Fruit fly (Drosophila melanogaster): ENCODE results near the gene CG10163.
A peak's percentile ranks its signal among the peaks of the same experiment; 100 is the strongest.

The CG10163 gene

DNA sequence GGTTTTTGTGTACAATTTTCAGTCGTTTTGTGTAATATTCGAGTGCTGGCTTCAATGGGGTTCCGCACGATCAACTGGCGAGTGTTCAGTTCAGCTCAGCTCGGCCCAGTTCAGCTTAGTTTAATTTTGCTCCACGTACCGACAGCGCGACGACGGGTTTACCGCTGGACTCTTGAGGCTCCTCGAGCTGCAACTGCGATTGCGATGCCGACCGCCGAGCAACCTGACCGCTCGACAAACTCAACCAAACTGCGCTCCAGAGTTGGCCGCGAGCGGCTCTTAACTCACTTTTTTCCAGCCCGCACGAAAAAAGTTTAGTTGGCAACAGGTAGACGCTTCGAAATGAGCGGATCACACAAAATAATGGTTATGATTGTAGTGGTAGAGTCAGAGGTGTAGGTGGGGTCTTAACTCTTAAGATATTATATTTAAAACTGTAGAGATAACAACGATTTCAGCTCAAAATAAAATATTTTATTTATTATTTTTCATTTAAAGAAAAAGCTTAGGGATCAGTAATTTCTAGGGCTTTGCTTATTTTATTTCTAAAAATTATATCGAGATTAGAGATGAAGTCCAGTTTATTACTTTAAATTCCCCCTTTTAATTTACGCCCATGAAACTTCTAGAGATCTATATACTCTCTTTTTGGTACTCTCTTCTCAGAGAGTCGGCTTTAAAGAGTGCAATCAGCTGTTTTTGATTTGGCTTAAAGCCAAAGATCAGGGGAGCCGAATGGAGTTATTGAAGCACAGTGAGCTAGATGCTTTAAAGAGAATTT is 2.0 kb downstream of the CG10163 start, which contains the start of gene Best2 (continued):
- TF ChIP-seq Poxn (GFP tag; IDR thresholded peaks at IDR 0.05) = peak; percentile 77
- TF ChIP-seq chm (GFP tag; IDR thresholded peaks at IDR 0.05) = peak; percentile 67
- peak; percentile 79 for TF ChIP-seq Nf-YA (GFP tag; IDR thresholded peaks at IDR 0.05)
- TF ChIP-seq CG31441 (GFP tag; IDR thresholded peaks at IDR 0.05) = peak; percentile 88
- TF ChIP-seq crc (GFP tag; optimal IDR thresholded peaks at IDR 0.05) = peak; percentile 61
- TF ChIP-seq ERR (GFP tag; optimal IDR thresholded peaks at IDR 0.05) = peak; percentile 58
- no peak for TF ChIP-seq CG1603 (tag; optimal IDR thresholded peaks at IDR 0.05)
- TF ChIP-seq run (tag; optimal IDR thresholded peaks at IDR 0.05) = peak; percentile 48
- peak; percentile 77 for TF ChIP-seq CG5953 (GFP tag; IDR thresholded peaks at IDR 0.05)
- peak; percentile 81 for TF ChIP-seq CG17359 (tag; optimal IDR thresholded peaks at IDR 0.05)
- no peak for TF ChIP-seq nerfin-2 (GFP tag; IDR thresholded peaks at IDR 0.05; ENCODE audit: partially characterized antibody)
- peak; percentile 35 for TF ChIP-seq CG4617 (GFP tag; optimal IDR thresholded peaks at IDR 0.05; ENCODE audit: borderline replicate concordance)
- TF ChIP-seq sens (GFP tag) = peak; percentile 96
- peak; percentile 82 for TF ChIP-seq CHES-1-like (GFP tag; optimal IDR thresholded peaks at IDR 0.05)
- TF ChIP-seq Nf-YC (tag; optimal IDR thresholded peaks at IDR 0.05) = peak; percentile 88
- no peak for TF ChIP-seq zen2 (GFP tag; IDR thresholded peaks at IDR 0.05; ENCODE audit: partially characterized antibody)
- TF ChIP-seq CG2712 (tag; optimal IDR thresholded peaks at IDR 0.05) = peak; percentile 92
- peak; percentile 94 for TF ChIP-seq CG32532 (GFP tag; IDR thresholded peaks at IDR 0.05)
- TF ChIP-seq eve (GFP tag; optimal IDR thresholded peaks at IDR 0.05) = peak in 1 of 2 experiments; percentile 91
- TF ChIP-seq CG1529 (GFP tag; optimal IDR thresholded peaks at IDR 0.05) = peak; percentile 67
- no peak for TF ChIP-seq zf30C (GFP tag; optimal IDR thresholded peaks at IDR 0.05)
- peak in 1 of 2 experiments; percentile 58 for TF ChIP-seq crp (GFP tag; optimal IDR thresholded peaks at IDR 0.05)
- TF ChIP-seq slp2 (GFP tag; optimal IDR thresholded peaks at IDR 0.05) = peak; percentile 62
- no peak for TF ChIP-seq Tbp (GFP tag; optimal IDR thresholded peaks at IDR 0.05)
- TF ChIP-seq Elba2 (GFP tag; optimal IDR thresholded peaks at IDR 0.05) = no peak
- TF ChIP-seq Fer1 (GFP tag; optimal IDR thresholded peaks at IDR 0.05) = peak; percentile 88
- TF ChIP-seq Asciz (GFP tag; optimal IDR thresholded peaks at IDR 0.05) = peak; percentile 77
- TF ChIP-seq CG8478 (optimal IDR thresholded peaks at IDR 0.05) = no peak
- TF ChIP-seq Hmr (GFP tag; optimal IDR thresholded peaks at IDR 0.05) = peak; percentile 84
- peak; percentile 70 for TF ChIP-seq CG30020 (tag; optimal IDR thresholded peaks at IDR 0.05)
- peak; percentile 76 for TF ChIP-seq CG4820 (GFP tag; optimal IDR thresholded peaks at IDR 0.05)
- TF ChIP-seq insv (GFP tag; optimal IDR thresholded peaks at IDR 0.05) = peak in 1 of 2 experiments; percentile 35
- TF ChIP-seq al (GFP tag; IDR thresholded peaks at IDR 0.05) = peak; percentile 95
- TF ChIP-seq CG17612 (GFP tag; IDR thresholded peaks at IDR 0.05) = peak; percentile 79
- TF ChIP-seq nau (GFP tag; optimal IDR thresholded peaks at IDR 0.05) = peak; percentile 78
- no peak for TF ChIP-seq Hey (tag; optimal IDR thresholded peaks at IDR 0.05)
- TF ChIP-seq Atf-2 (GFP tag; optimal IDR thresholded peaks at IDR 0.05) = peak; percentile 59
- TF ChIP-seq CG9437 (GFP tag; optimal IDR thresholded peaks at IDR 0.05) = peak; percentile 74
- TF ChIP-seq Spps (tag; optimal IDR thresholded peaks at IDR 0.05) = peak; percentile 76
- peak; percentile 63; the same call in 1 of the 2 replicates for TF ChIP-seq CG11696 (GFP tag; IDR thresholded peaks at IDR 0.05)
- peak; percentile 93 for TF ChIP-seq ci (GFP tag; IDR thresholded peaks at IDR 0.05)
- TF ChIP-seq CG1832 (GFP tag; optimal IDR thresholded peaks at IDR 0.05) = no peak
- TF ChIP-seq CG2889 (GFP tag; IDR thresholded peaks at IDR 0.05) = peak; percentile 76; the same call in 1 of the 3 replicates
- TF ChIP-seq tll (GFP tag; optimal IDR thresholded peaks at IDR 0.05) = peak in 1 of 2 experiments; percentile 28
- peak; percentile 79 for TF ChIP-seq Fer2 (tag; optimal IDR thresholded peaks at IDR 0.05)
- TF ChIP-seq ind (GFP tag; optimal IDR thresholded peaks at IDR 0.05) = peak; percentile 85
- peak; percentile 61 for TF ChIP-seq CG1792 (GFP tag; optimal IDR thresholded peaks at IDR 0.05)
- peak; percentile 93 for TF ChIP-seq sob (GFP tag; IDR thresholded peaks at IDR 0.05)
- no peak for TF ChIP-seq tna (GFP tag; IDR thresholded peaks at IDR 0.05; ENCODE audit: partially characterized antibody)
